Worm (Caenorhabditis elegans) whole organism, L4 larva: ENCODE results near the gene vti-1.
A peak's percentile ranks its signal among the peaks of the same experiment; 100 is the strongest.

ENCODE experiments used
- F37D6.2 ChIP-seq: sonication (generic microtip); optimal IDR thresholded peaks from 2 replicates; lab custom pipeline; 2016; ENCODE audit warnings: mild to moderate bottlenecking, missing genetic modification characterization, missing compliant biosample characterization
- F49E8.2 ChIP-seq: sonication (generic microtip); optimal IDR thresholded peaks from 2 replicates; lab custom pipeline; 2016; ENCODE audit warnings: missing compliant biosample characterization, mild to moderate bottlenecking, missing genetic modification characterization, borderline replicate concordance
- T20F7.1 ChIP-seq: fragments of 200-800 bp; sonication (Bioruptor generic); optimal IDR thresholded peaks from 2 replicates; lab custom pipeline; 2018; ENCODE audit warnings: mild to moderate bottlenecking, missing genetic modification characterization, missing compliant biosample characterization
- T26A8.4 ChIP-seq: fragments of 200-800 bp; sonication (Bioruptor generic); IDR thresholded peaks from 2 replicates; pipeline ENCODE4 v1.3.6; 2022; ENCODE audit warnings: missing genetic modification characterization, missing compliant biosample characterization
- Y48G9A.11 ChIP-seq: fragments of 200-800 bp; sonication (Bioruptor generic); IDR thresholded peaks from 2 replicates; pipeline ENCODE4 v1.3.6; 2022; ENCODE audit warnings: missing genetic modification reagents, missing genetic modification characterization, missing compliant biosample characterization
- ZK546.5 ChIP-seq, 2 experiments: sonication (generic microtip); optimal IDR thresholded peaks; 2 replicates each; lab custom pipeline; 2017; ENCODE audit warnings: missing biosample characterization in 2 of 2, missing genetic modification characterization in 2 of 2
- ama-1 ChIP-seq: fragments of 150-350 bp; optimal IDR thresholded peaks from 2 replicates; lab custom pipeline; 2014; ENCODE audit warnings: inconsistent platforms, mixed read lengths
- ceh-44 ChIP-seq: fragments of 200-800 bp; sonication (Bioruptor generic); IDR thresholded peaks from 2 replicates; pipeline ENCODE4 v1.3.6; 2022; ENCODE audit warnings: missing genetic modification reagents, missing genetic modification characterization, missing compliant biosample characterization
- cey-2 ChIP-seq: sonication (generic microtip); optimal IDR thresholded peaks from 3 replicates; lab custom pipeline; 2017; ENCODE audit warnings: missing genetic modification characterization, mild to moderate bottlenecking, missing compliant biosample characterization, antibody characterized with exemption, borderline replicate concordance; ENCODE audit not compliant: insufficient read depth
- daf-16 ChIP-seq, 3 experiments: sonication (generic microtip); optimal IDR thresholded peaks; 2 replicates each; lab custom pipeline; 2016 to 2017; ENCODE audit warnings: missing genetic modification characterization in 3 of 3, missing genetic modification reagents in 3 of 3, mild to moderate bottlenecking in 2 of 3, missing compliant biosample characterization in 2 of 3, missing biosample characterization in 1 of 3, moderate library complexity in 1 of 3
- daf-19 ChIP-seq: fragments of 200-800 bp; sonication (Bioruptor generic); conservative IDR thresholded peaks from 2 replicates; pipeline ENCODE4 v1.3.6; 2022; ENCODE audit warnings: missing genetic modification characterization, missing compliant biosample characterization
- dmd-6 ChIP-seq: fragments of 200-800 bp; sonication (Bioruptor generic); IDR thresholded peaks from 2 replicates; pipeline ENCODE4 v1.3.6; 2022; ENCODE audit warnings: missing genetic modification reagents, missing genetic modification characterization, missing compliant biosample characterization
- dmd-9 ChIP-seq: fragments of 200-800 bp; sonication (Bioruptor generic); IDR thresholded peaks from 2 replicates; pipeline ENCODE4 v1.3.6; 2022; ENCODE audit warnings: missing genetic modification reagents, missing genetic modification characterization, missing compliant biosample characterization
- duxl-1 ChIP-seq: sonication (generic microtip); optimal IDR thresholded peaks from 2 replicates; lab custom pipeline; 2016; ENCODE audit warnings: mild to moderate bottlenecking, missing genetic modification characterization, moderate library complexity, missing compliant biosample characterization; ENCODE audit not compliant: poor library complexity
- dve-1 ChIP-seq: sonication (generic microtip); optimal IDR thresholded peaks from 2 replicates; lab custom pipeline; 2017; ENCODE audit warnings: antibody characterized with exemption, mild to moderate bottlenecking, missing genetic modification characterization, missing compliant biosample characterization; ENCODE audit not compliant: insufficient read depth
- egl-43 ChIP-seq: fragments of 200-800 bp; sonication (Bioruptor generic); IDR thresholded peaks from 2 replicates; pipeline ENCODE4 v1.3.6; 2022; ENCODE audit warnings: missing genetic modification reagents, missing genetic modification characterization, missing compliant biosample characterization
- hlh-11 ChIP-seq: fragments of 200-800 bp; sonication (Bioruptor generic); optimal IDR thresholded peaks from 2 replicates; lab custom pipeline; 2018; ENCODE audit warnings: mild to moderate bottlenecking, missing genetic modification characterization, missing compliant biosample characterization
- hlh-30 ChIP-seq: sonication (generic microtip); optimal IDR thresholded peaks from 2 replicates; lab custom pipeline; 2017; ENCODE audit warnings: antibody characterized with exemption, mild to moderate bottlenecking, missing genetic modification characterization, missing compliant biosample characterization; ENCODE audit not compliant: insufficient read depth
- lin-1 ChIP-seq: fragments of 200-800 bp; sonication (Bioruptor generic); IDR thresholded peaks from 2 replicates; pipeline ENCODE4 v1.3.6; 2022; ENCODE audit warnings: missing genetic modification reagents, missing genetic modification characterization, missing compliant biosample characterization
- lin-13 ChIP-seq: fragments of 150-350 bp; optimal IDR thresholded peaks from 2 replicates; lab custom pipeline; 2014; ENCODE audit warnings: missing biosample characterization, missing genetic modification reagents, missing genetic modification characterization
- lin-15B ChIP-seq: fragments of 150-350 bp; sonication (generic microtip); optimal IDR thresholded peaks from 3 replicates; lab custom pipeline; 2014; ENCODE audit warnings: missing biosample characterization, missing genetic modification characterization
- lin-38 ChIP-seq: fragments of 200-800 bp; sonication (Bioruptor generic); IDR thresholded peaks from 2 replicates; pipeline ENCODE4 v1.3.6; 2022; ENCODE audit warnings: missing genetic modification reagents, missing genetic modification characterization, missing compliant biosample characterization
- lin-39 ChIP-seq: fragments of 150-350 bp; optimal IDR thresholded peaks from 2 replicates; lab custom pipeline; 2014; ENCODE audit warnings: missing biosample characterization, missing genetic modification reagents, missing genetic modification characterization
- madf-5 ChIP-seq, 2 experiments: fragments of 200-800 bp; sonication (Bioruptor generic); IDR thresholded peaks; 2 replicates each; pipeline ENCODE4 v1.3.6; 2022; ENCODE audit warnings: missing compliant biosample characterization in 2 of 2, missing genetic modification characterization in 2 of 2
- madf-9 ChIP-seq: fragments of 200-800 bp; sonication (Bioruptor generic); conservative IDR thresholded peaks from 2 replicates; pipeline ENCODE4 v1.3.6; 2022; ENCODE audit warnings: missing genetic modification reagents, missing genetic modification characterization, missing compliant biosample characterization
- mdl-1 ChIP-seq, 2 experiments: fragments of 150-350 bp in 1 of 2; sonication (generic microtip) in 1 of 2; optimal IDR thresholded peaks; 2 replicates each; lab custom pipeline; 2014 to 2017; ENCODE audit warnings: missing biosample characterization in 2 of 2, missing genetic modification characterization in 2 of 2
- mep-1 ChIP-seq: fragments of 150-350 bp; sonication (generic microtip); optimal IDR thresholded peaks from 3 replicates; lab custom pipeline; 2014; ENCODE audit warnings: missing biosample characterization, missing genetic modification characterization
- mes-2 ChIP-seq: sonication (generic microtip); optimal IDR thresholded peaks from 2 replicates; lab custom pipeline; 2016; ENCODE audit warnings: missing genotype, mild to moderate bottlenecking, missing genetic modification characterization, missing compliant biosample characterization; ENCODE audit not compliant: poor library complexity, severe bottlenecking
- nhr-10 ChIP-seq: fragments of 150-350 bp; optimal IDR thresholded peaks from 2 replicates; lab custom pipeline; 2014; ENCODE audit warnings: missing biosample characterization, missing genetic modification characterization
- nhr-25 ChIP-seq: sonication (generic microtip); optimal IDR thresholded peaks from 2 replicates; lab custom pipeline; 2017; ENCODE audit warnings: missing genetic modification characterization, mild to moderate bottlenecking, missing compliant biosample characterization, antibody characterized with exemption, moderate library complexity, borderline replicate concordance; ENCODE audit not compliant: insufficient read depth
- nhr-28 ChIP-seq: fragments of 150-350 bp; optimal IDR thresholded peaks from 2 replicates; lab custom pipeline; 2014; ENCODE audit warnings: missing biosample characterization, missing genetic modification characterization
- nhr-41 ChIP-seq: fragments of 200-800 bp; sonication (Bioruptor generic); IDR thresholded peaks from 2 replicates; pipeline ENCODE4 v1.3.6; 2022; ENCODE audit warnings: missing genetic modification reagents, missing genetic modification characterization, missing compliant biosample characterization
- nhr-48 ChIP-seq: sonication (generic microtip); optimal IDR thresholded peaks from 2 replicates; lab custom pipeline; 2016; ENCODE audit warnings: mild to moderate bottlenecking, missing genetic modification characterization, missing compliant biosample characterization
- nhr-6 ChIP-seq: fragments of 150-350 bp; optimal IDR thresholded peaks from 2 replicates; lab custom pipeline; 2014; ENCODE audit warnings: missing biosample characterization, missing genetic modification characterization
- pha-4 ChIP-seq, 2 experiments: fragments of 150-350 bp in 1 of 2; fragments of 200-800 bp in 1 of 2; sonication (Bioruptor generic) in 1 of 2; IDR thresholded peaks in 1 of 2; optimal IDR thresholded peaks in 1 of 2; 2 replicates each; pipeline versions ENCODE4 v1.3.6 to Lab custom; 2014 to 2022; ENCODE audit warnings: missing genetic modification characterization in 2 of 2, missing genetic modification reagents in 2 of 2, missing biosample characterization in 1 of 2, missing compliant biosample characterization in 1 of 2
- saeg-2 ChIP-seq: fragments of 200-800 bp; sonication (Bioruptor generic); IDR thresholded peaks from 2 replicates; pipeline ENCODE4 v1.3.6; 2022; ENCODE audit warnings: missing genetic modification reagents, missing genetic modification characterization, missing compliant biosample characterization
- sdz-12 ChIP-seq: fragments of 200-800 bp; sonication (Bioruptor generic); optimal IDR thresholded peaks from 2 replicates; lab custom pipeline; 2018; ENCODE audit warnings: mild to moderate bottlenecking, missing genetic modification characterization, missing compliant biosample characterization
- unc-130 ChIP-seq: sonication (generic microtip); optimal IDR thresholded peaks from 2 replicates; lab custom pipeline; 2016; ENCODE audit warnings: missing genetic modification reagents, missing genetic modification characterization, missing compliant biosample characterization
- unc-39 ChIP-seq: sonication (generic microtip); optimal IDR thresholded peaks from 2 replicates; lab custom pipeline; 2017; ENCODE audit warnings: missing biosample characterization, missing genetic modification characterization
- zfp-2 ChIP-seq: sonication (generic microtip); optimal IDR thresholded peaks from 2 replicates; lab custom pipeline; 2016; ENCODE audit warnings: mild to moderate bottlenecking, missing genetic modification characterization, missing compliant biosample characterization
- zip-2 ChIP-seq: fragments of 150-350 bp; optimal IDR thresholded peaks from 2 replicates; lab custom pipeline; 2014; ENCODE audit warnings: missing biosample characterization, missing genetic modification characterization

vti-1 gene

DNA sequence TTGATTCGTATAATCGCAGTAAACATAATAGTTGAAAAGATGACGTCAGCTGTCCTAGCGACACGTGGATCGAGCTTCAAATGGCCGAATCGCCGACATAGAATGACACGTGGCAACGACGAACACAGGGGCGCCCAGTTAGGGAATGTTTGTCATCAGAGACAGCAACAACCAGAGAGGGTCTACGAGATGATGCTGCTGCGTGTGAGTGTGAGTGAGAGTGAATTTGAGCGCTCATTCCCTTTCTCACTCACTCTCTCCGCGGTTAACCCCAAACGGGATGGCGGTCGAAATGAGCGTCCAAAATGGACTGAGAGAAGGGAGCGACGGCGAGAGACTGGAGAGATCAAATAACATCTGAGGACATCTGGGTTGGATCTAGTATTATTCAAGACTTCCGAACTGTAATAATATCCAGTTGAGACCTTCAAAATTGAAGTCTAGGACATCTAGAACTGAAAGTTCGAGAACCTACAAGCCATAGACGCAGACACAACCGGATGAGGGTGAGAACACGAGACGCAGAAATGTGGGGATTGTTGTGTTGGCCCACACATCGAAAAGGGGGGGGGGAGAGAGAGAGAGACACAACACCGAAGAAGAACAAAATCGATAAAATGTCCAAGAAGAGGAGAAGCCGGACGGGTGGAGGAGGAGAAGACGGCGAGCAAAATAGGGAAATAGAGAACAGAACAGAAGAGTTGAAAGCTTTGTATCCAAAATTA lies 27.6 kb upstream of the vti-1 start (continued):
- 0 out of 2 replicates have a peak, but pooled peaks have one; percentile 7 for TF ChIP-seq T26A8.4 (GFP tag; lab: Robert Waterston, UW)
- TF ChIP-seq daf-19, result no peak
- peak; percentile 18 for TF ChIP-seq duxl-1 (tag; lab: Kevin White, UChicago)
- TF ChIP-seq saeg-2 (GFP tag; lab: Robert Waterston, UW), result 0 out of 2 replicates have a peak, but pooled peaks have one; percentile 5
- TF ChIP-seq nhr-6 (tag; lab: Kevin White, UChicago), result peak; percentile 57
- no peak for TF ChIP-seq lin-1 (GFP tag; lab: Robert Waterston, UW)
- TF ChIP-seq hlh-11, result peak; percentile 75
- TF ChIP-seq F37D6.2 (tag; lab: Kevin White, UChicago), result peak; percentile 52
- TF ChIP-seq mep-1 (tag; lab: Kevin White, UChicago), result peak; percentile 89
- peak; percentile 82 for TF ChIP-seq nhr-25 (tag; lab: Kevin White, UChicago)
- no peak for TF ChIP-seq lin-15B
- TF ChIP-seq mes-2, result peak; percentile 74
- no peak for TF ChIP-seq ZK546.5 (tag; optimal IDR thresholded peaks at IDR 0.05; lab: Kevin White, UChicago)
- TF ChIP-seq lin-38 (GFP tag; lab: Robert Waterston, UW), result peak; percentile 40; the same call in 1 of the 2 replicates

DNA sequence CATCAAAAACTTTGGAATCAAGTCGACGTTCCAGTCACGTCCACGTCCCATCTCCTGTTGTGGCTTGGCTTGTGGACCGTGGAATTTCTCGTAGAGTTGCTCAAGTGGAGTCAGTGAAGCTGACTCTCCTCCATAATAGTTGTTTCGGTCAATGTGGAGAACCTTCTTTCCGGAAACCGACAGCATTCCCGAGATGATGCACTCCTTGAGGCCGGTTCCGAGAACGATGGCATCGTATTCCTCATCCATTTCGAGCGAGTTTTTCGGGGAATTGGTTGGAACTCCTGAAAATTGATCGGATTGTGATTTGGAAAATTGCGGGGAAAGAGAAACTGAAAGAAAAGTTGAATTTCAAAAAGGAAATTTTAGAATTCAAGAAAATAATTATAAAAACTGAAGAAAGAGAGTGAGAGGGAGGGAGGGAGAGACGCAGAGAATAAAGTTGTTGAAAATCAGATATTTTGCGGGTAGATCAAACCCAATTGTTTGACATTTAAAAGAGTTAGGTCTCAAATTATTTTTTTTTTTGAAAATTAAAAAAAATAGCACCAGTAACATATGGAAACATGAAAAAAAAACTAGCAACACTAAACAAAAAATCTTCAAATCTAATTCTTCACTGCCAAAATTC lies 26.3 kb upstream of the vti-1 start, which contains the start of gene gdi-1:
TSS of gene gdi-1 (minus strand) at position 286 of the 631 bp plus-strand sequence.
- TF ChIP-seq mep-1 (tag; lab: Kevin White, UChicago), result peak; percentile 23
- no peak for TF ChIP-seq daf-16 (GFP tag; optimal IDR thresholded peaks at IDR 0.05; lab: Kevin White, UChicago)
- TF ChIP-seq daf-16 (tag; optimal IDR thresholded peaks at IDR 0.05; lab: Kevin White, UChicago), result peak; percentile 3
- 0 out of 2 replicates have a peak, but pooled peaks have one; percentile 6 for TF ChIP-seq lin-38 (GFP tag; lab: Robert Waterston, UW)
- peak; percentile 56 for TF ChIP-seq ama-1 (lab: Kevin White, UChicago)
- 0 out of 2 replicates have a peak, but pooled peaks have one; percentile 11 for TF ChIP-seq madf-9 (GFP tag; lab: Robert Waterston, UW)
- TF ChIP-seq sdz-12 (GFP tag; lab: Kevin White, UChicago), result no peak
- no peak for TF ChIP-seq pha-4 (GFP tag; IDR thresholded peaks at IDR 0.05; lab: Robert Waterston, UW)
- TF ChIP-seq pha-4 (tag; optimal IDR thresholded peaks at IDR 0.05; lab: Kevin White, UChicago), result no peak
- no peak for TF ChIP-seq F37D6.2 (tag; lab: Kevin White, UChicago)
- no peak for TF ChIP-seq nhr-28
- no peak for TF ChIP-seq madf-5 (GFP tag; IDR thresholded peaks at IDR 0.05; lab: Robert Waterston, UW)
- TF ChIP-seq zfp-2, result no peak
- 0 out of 2 replicates have a peak, but pooled peaks have one; percentile 11 for TF ChIP-seq dmd-9 (GFP tag; lab: Robert Waterston, UW)
- no peak for TF ChIP-seq nhr-25 (tag; lab: Kevin White, UChicago)

DNA sequence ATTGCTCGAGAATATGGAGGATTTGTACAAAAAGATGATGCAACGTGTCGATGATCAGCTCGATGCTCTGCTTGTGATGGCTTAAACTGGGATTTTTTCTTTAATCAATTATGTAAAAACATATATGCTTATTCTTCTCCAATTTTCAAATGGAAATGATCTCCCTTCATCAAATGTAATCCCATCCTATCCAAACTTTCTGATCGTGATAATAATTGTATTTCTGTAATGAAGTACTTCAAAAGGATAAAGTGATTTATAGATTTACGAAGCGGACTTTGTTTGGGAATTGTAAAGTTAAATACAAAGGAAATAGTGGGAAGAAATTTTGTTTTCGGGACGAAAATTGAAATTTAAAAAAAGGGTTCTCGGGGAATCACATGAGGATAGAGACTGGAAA lies 24.1 kb upstream of the vti-1 start:
- TF ChIP-seq nhr-41 (GFP tag; lab: Robert Waterston, UW) (no peak), nhr-10 (tag; lab: Kevin White, UChicago) (no peak), lin-38 (GFP tag; lab: Robert Waterston, UW) (0 out of 2 replicates have a peak, but pooled peaks have one; percentile 17), unc-130 (GFP tag; lab: Kevin White, UChicago) (no peak), lin-13 (no peak), hlh-30 (tag; lab: Kevin White, UChicago) (no peak), mes-2 (no peak), lin-39 (tag; lab: Kevin White, UChicago) (no peak), T20F7.1 (GFP tag; lab: Kevin White, UChicago) (no peak), mdl-1 (tag; optimal IDR thresholded peaks at IDR 0.05; lab: Kevin White, UChicago) (no peak), Y48G9A.11 (GFP tag; lab: Robert Waterston, UW) (no peak), nhr-48 (tag; lab: Kevin White, UChicago) (no peak), dve-1 (tag; lab: Kevin White, UChicago) (peak; percentile 9), duxl-1 (tag; lab: Kevin White, UChicago) (no peak), zip-2 (tag; lab: Kevin White, UChicago) (no peak), F49E8.2 (tag; lab: Kevin White, UChicago) (no peak), cey-2 (tag; lab: Kevin White, UChicago) (no peak), unc-39 (tag; lab: Kevin White, UChicago) (no peak), dmd-6 (GFP tag; lab: Robert Waterston, UW) (no peak), daf-19 (no peak), egl-43 (no peak), ceh-44 (no peak)
